Fruit fly (Drosophila melanogaster): ENCODE results near the gene CG33689.
A peak's percentile ranks its signal among the peaks of the same experiment; 100 is the strongest.

Gene CG33689

dm6 chr3L:16231857-16232256, 31.8 kb downstream of the CG33689 start, which contains the start of the genes PDCD-5 and MED10 (continued):
- no peak for TF ChIP-seq otp (GFP tag; IDR thresholded peaks at IDR 0.05)
- peak; percentile 9 to 14 for TF ChIP-seq dpn (GFP tag; optimal IDR thresholded peaks at IDR 0.05)
- no peak for TF ChIP-seq CG13894 (tag; optimal IDR thresholded peaks at IDR 0.05)
- TF ChIP-seq CG8765 (GFP tag; IDR thresholded peaks at IDR 0.05): no peak
- no peak for TF ChIP-seq CG13775 (GFP tag; optimal IDR thresholded peaks at IDR 0.05)
- peak; percentile 100 for TF ChIP-seq CG4617 (GFP tag; optimal IDR thresholded peaks at IDR 0.05; ENCODE audit: borderline replicate concordance)
- no peak for TF ChIP-seq unpg (GFP tag; optimal IDR thresholded peaks at IDR 0.05)
- no peak for TF ChIP-seq chn (GFP tag; optimal IDR thresholded peaks at IDR 0.05)
- no peak for TF ChIP-seq oc (tag; optimal IDR thresholded peaks at IDR 0.05)
- TF ChIP-seq CG4360 (GFP tag; IDR thresholded peaks at IDR 0.05): no peak
- TF ChIP-seq CG6689 (GFP tag; IDR thresholded peaks at IDR 0.05): no peak
- TF ChIP-seq NC2α (GFP tag; optimal IDR thresholded peaks at IDR 0.05): no peak
- no peak for TF ChIP-seq Atf-2 (GFP tag; optimal IDR thresholded peaks at IDR 0.05)
- TF ChIP-seq btn (GFP tag; optimal IDR thresholded peaks at IDR 0.05): no peak
- no peak for TF ChIP-seq CG7357 (GFP tag; IDR thresholded peaks at IDR 0.05)
- TF ChIP-seq Meics (GFP tag; optimal IDR thresholded peaks at IDR 0.05): no peak
- no peak for TF ChIP-seq gt (GFP tag; IDR thresholded peaks at IDR 0.05)
- no peak for TF ChIP-seq gcm2 (GFP tag; optimal IDR thresholded peaks at IDR 0.05)
- no peak for TF ChIP-seq MTF-1 (GFP tag; optimal IDR thresholded peaks at IDR 0.05; ENCODE audit: borderline replicate concordance)
- no peak for TF ChIP-seq CG16863 (GFP tag; optimal IDR thresholded peaks at IDR 0.05)
- no peak for TF ChIP-seq CG10274 (GFP tag; optimal IDR thresholded peaks at IDR 0.05)
- TF ChIP-seq Hmr (GFP tag; optimal IDR thresholded peaks at IDR 0.05): no peak
- no peak for TF ChIP-seq CG1233 (GFP tag; optimal IDR thresholded peaks at IDR 0.05)
- TF ChIP-seq CG42726 (GFP tag; IDR thresholded peaks at IDR 0.05; ENCODE audit: partially characterized antibody): peak; percentile 66; the same call in 1 of the 2 replicates
- TF ChIP-seq pnt (GFP tag; optimal IDR thresholded peaks at IDR 0.05): no peak
- TF ChIP-seq ssp (GFP tag; IDR thresholded peaks at IDR 0.05): no peak
- peak; percentile 28; the same call in 1 of the 2 replicates for TF ChIP-seq Bgb (GFP tag; IDR thresholded peaks at IDR 0.05; ENCODE audit: partially characterized antibody)
- TF ChIP-seq crol (GFP tag; IDR thresholded peaks at IDR 0.05): no peak
- no peak for TF ChIP-seq CG13296 (GFP tag; optimal IDR thresholded peaks at IDR 0.05)
- TF ChIP-seq bowl (GFP tag; IDR thresholded peaks at IDR 0.05): no peak
- no peak for TF ChIP-seq klu (GFP tag; IDR thresholded peaks at IDR 0.05)
- no peak for TF ChIP-seq Hr3 (GFP tag; optimal IDR thresholded peaks at IDR 0.05)
- TF ChIP-seq MESR4 (GFP tag; optimal IDR thresholded peaks at IDR 0.05): peak; percentile 92
- TF ChIP-seq unc-4 (GFP tag; IDR thresholded peaks at IDR 0.05; ENCODE audit: partially characterized antibody): no peak
- TF ChIP-seq dati (GFP tag; IDR thresholded peaks at IDR 0.05): no peak
- no peak for TF ChIP-seq Awh (GFP tag; IDR thresholded peaks at IDR 0.05)
- TF ChIP-seq Xbp1 (GFP tag; optimal IDR thresholded peaks at IDR 0.05): no peak
- no peak for TF ChIP-seq C15 (GFP tag; IDR thresholded peaks at IDR 0.05)
- no peak for TF ChIP-seq eyg (GFP tag; optimal IDR thresholded peaks at IDR 0.05)
- TF ChIP-seq CG30403 (GFP tag; optimal IDR thresholded peaks at IDR 0.05): peak; percentile 4
- no peak for TF ChIP-seq chm (GFP tag; IDR thresholded peaks at IDR 0.05)
- TF ChIP-seq ranshi (GFP tag; IDR thresholded peaks at IDR 0.05): no peak
- TF ChIP-seq CG12391 (tag; optimal IDR thresholded peaks at IDR 0.05): no peak
- no peak for TF ChIP-seq bigmax (GFP tag; optimal IDR thresholded peaks at IDR 0.05)
- no peak for TF ChIP-seq Nf-YC (tag; optimal IDR thresholded peaks at IDR 0.05)
- no peak for TF ChIP-seq vvl (GFP tag; IDR thresholded peaks at IDR 0.05)
- no peak for TF ChIP-seq tap (tag; optimal IDR thresholded peaks at IDR 0.05)
- TF ChIP-seq Dip2 (GFP tag; IDR thresholded peaks at IDR 0.05): no peak
- TF ChIP-seq tgo (GFP tag; IDR thresholded peaks at IDR 0.05): no peak
- TF ChIP-seq cato (GFP tag; optimal IDR thresholded peaks at IDR 0.05; ENCODE audit: borderline replicate concordance): no peak
- no peak for TF ChIP-seq Mad (GFP tag; optimal IDR thresholded peaks at IDR 0.05)
- TF ChIP-seq Ada2b (GFP tag; IDR thresholded peaks at IDR 0.05): no peak
- no peak for TF ChIP-seq tin (GFP tag; optimal IDR thresholded peaks at IDR 0.05)
